Worm (Caenorhabditis elegans) whole organism, L4/young adult: ENCODE results near the gene C03B1.9.

ENCODE experiments used
- W03F9.2 ChIP-seq: fragments of 150-350 bp; optimal IDR thresholded peaks from 2 replicates; lab custom pipeline; 2014; ENCODE audit warnings: missing biosample characterization, missing genetic modification characterization
- dao-5 ChIP-seq: sonication (generic microtip); optimal IDR thresholded peaks from 2 replicates; lab custom pipeline; 2016; ENCODE audit warnings: missing genotype, missing genetic modification characterization, moderate library complexity, missing compliant biosample characterization
- him-1 ChIP-seq: sonication (generic microtip); optimal IDR thresholded peaks from 2 replicates; lab custom pipeline; 2016; ENCODE audit warnings: missing genotype, missing genetic modification reagents, missing genetic modification characterization, missing compliant biosample characterization

- no peak for TF ChIP-seq him-1 (tag; lab: Kevin White, UChicago)
- no peak for TF ChIP-seq dao-5 (tag; lab: Kevin White, UChicago)
- TF ChIP-seq W03F9.2 (tag; lab: Kevin White, UChicago), result no peak
These were observed 37.6 kb upstream of the C03B1.9 start for ce11 chrX:6384537-6384936.
